Worm (Caenorhabditis elegans): ENCODE data around the gene npl-4.2.

DNA sequence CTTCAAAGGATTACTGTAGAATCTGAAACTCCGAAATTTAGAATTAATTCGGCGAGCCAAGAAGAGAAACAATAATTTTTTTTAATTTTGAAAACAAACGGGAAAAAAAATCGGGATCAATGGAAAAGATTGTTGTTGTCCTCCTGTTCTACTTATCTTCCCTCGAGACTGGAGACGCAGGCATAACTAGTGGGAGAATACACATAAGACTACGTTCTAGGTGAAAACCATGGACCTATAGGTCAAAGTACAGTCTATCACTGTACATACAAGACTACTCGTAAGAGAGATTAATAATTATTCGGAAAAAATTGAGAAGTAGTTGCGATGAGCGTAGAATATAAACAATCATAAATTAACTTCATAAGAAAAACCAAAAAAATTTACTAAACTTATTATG is 3.4 kb upstream of the npl-4.2 start, which contains the start of gene dhs-6:
- TF ChIP-seq nhr-12 (tag; optimal IDR thresholded peaks at IDR 0.05) (no peak), nhr-237 (tag; optimal IDR thresholded peaks at IDR 0.05) (no peak), fkh-10 (GFP tag; optimal IDR thresholded peaks at IDR 0.05) (no peak), jun-1 (tag; optimal IDR thresholded peaks at IDR 0.05) (no peak), snpc-4 (tag; optimal IDR thresholded peaks at IDR 0.05) (no peak), lin-15B (tag; optimal IDR thresholded peaks at IDR 0.05) (no peak), ZK546.5 (tag; optimal IDR thresholded peaks at IDR 0.05) (no peak), egl-27 (tag; optimal IDR thresholded peaks at IDR 0.05) (no peak), lin-39 (tag; optimal IDR thresholded peaks at IDR 0.05) (no peak), eor-1 (tag; optimal IDR thresholded peaks at IDR 0.05) (no peak), nhr-25 (tag; optimal IDR thresholded peaks at IDR 0.05) (no peak)

Measured in whole organism, L3 larva.